Fruit fly (Drosophila melanogaster): ENCODE results near the gene CG2924.

- TF ChIP-seq kay (GFP tag; ENCODE audit: borderline replicate concordance) (no peak), Clk (GFP tag; optimal IDR thresholded peaks at IDR 0.05) (no peak), cnc (optimal IDR thresholded peaks at IDR 0.05) (no peak), CG7101 (tag; optimal IDR thresholded peaks at IDR 0.05) (peak; percentile 64), bab1 (GFP tag; optimal IDR thresholded peaks at IDR 0.05) (peak; percentile 85), ovo (GFP tag; optimal IDR thresholded peaks at IDR 0.05) (no peak), Mnt (GFP tag; optimal IDR thresholded peaks at IDR 0.05) (peak; percentile 18), CG11617 (GFP tag; optimal IDR thresholded peaks at IDR 0.05) (no peak), toe (GFP tag; optimal IDR thresholded peaks at IDR 0.05) (no peak)
These were observed 28.3 kb upstream of the CG2924 start for dm6 chrX:2298708-2299370.
